Fruit fly (Drosophila melanogaster) whole organism, prepupa: ENCODE results near the gene Samuel.

ENCODE experiments used
- CG34406 ChIP-seq: fragments of 200-800 bp; sonication (Bioruptor generic); optimal IDR thresholded peaks from 3 replicates; lab custom pipeline; 2016; ENCODE audit warnings: missing biosample characterization, missing genetic modification characterization
- topi ChIP-seq: fragments of 200-800 bp; sonication (Bioruptor generic); optimal IDR thresholded peaks from 3 replicates; lab custom pipeline; 2016; ENCODE audit warnings: missing biosample characterization, missing genetic modification characterization

DNA sequence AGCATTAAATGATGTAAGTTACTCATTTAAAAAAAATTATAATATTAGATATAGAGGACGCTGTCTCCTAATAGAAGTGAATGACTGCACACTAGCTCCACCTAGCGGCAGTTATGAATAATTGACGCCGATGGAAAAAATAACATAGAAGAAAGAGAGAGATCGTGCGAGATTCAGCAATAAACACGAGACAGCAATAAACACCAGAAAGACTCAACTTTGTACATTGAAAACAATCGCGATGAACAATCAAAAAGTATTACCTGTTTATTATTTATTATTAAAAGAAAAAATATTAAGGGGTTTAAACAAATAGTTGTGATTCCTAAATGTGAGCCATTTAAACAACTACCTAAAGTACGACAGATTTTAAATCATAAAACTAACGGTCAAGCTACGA is 80.7 kb downstream of the Samuel start:
- TF ChIP-seq topi (GFP tag; lab: Kevin White, UChicago) (no peak), CG34406 (GFP tag; lab: Kevin White, UChicago) (no peak)
